Worm (Caenorhabditis elegans): ENCODE results near the gene K08D12.3.

K08D12.3 gene

ce11 chrIV:1745453-1746051, 35.5 kb downstream of the K08D12.3 start, which contains the start of the genes Y41D4A.6 and Y41D4A.4:
TSS of gene Y41D4A.6 (minus strand) at chrIV:1745503.
TSS of gene Y41D4A.4 (plus strand) at chrIV:1746001.
- no peak for TF ChIP-seq elt-3 (tag; optimal IDR thresholded peaks at IDR 0.05)
- no peak for TF ChIP-seq nhr-10 (tag; optimal IDR thresholded peaks at IDR 0.05)
- no peak for TF ChIP-seq lin-39 (tag; optimal IDR thresholded peaks at IDR 0.05)
- TF ChIP-seq blmp-1 (tag; optimal IDR thresholded peaks at IDR 0.05; ENCODE audit: insufficient read depth) = no peak
- peak; percentile 43 for TF ChIP-seq mab-5 (tag; optimal IDR thresholded peaks at IDR 0.05)
- TF ChIP-seq nhr-11 (tag; optimal IDR thresholded peaks at IDR 0.05) = no peak
- no peak for TF ChIP-seq ZK546.5 (tag; optimal IDR thresholded peaks at IDR 0.05)
- TF ChIP-seq nhr-237 (tag; optimal IDR thresholded peaks at IDR 0.05) = no peak
- TF ChIP-seq sem-4 (tag; optimal IDR thresholded peaks at IDR 0.05) = peak; percentile 56
- TF ChIP-seq R02D3.7 (tag; optimal IDR thresholded peaks at IDR 0.05) = no peak
- peak; percentile 82 for TF ChIP-seq F13H6.1 (tag; optimal IDR thresholded peaks at IDR 0.05)
- peak; percentile 79 for TF ChIP-seq nhr-129 (tag; optimal IDR thresholded peaks at IDR 0.05)
- TF ChIP-seq egl-27 (tag; optimal IDR thresholded peaks at IDR 0.05) = no peak
- TF ChIP-seq sma-3 (GFP tag; optimal IDR thresholded peaks at IDR 0.05) = peak; percentile 90
- TF ChIP-seq nhr-23 (tag; optimal IDR thresholded peaks at IDR 0.05) = no peak
- TF ChIP-seq lin-13 (GFP tag; optimal IDR thresholded peaks at IDR 0.05) = peak; percentile 86
- TF ChIP-seq unc-55 (GFP tag; optimal IDR thresholded peaks at IDR 0.05) = peak; percentile 90
- TF ChIP-seq sma-9 (GFP tag; optimal IDR thresholded peaks at IDR 0.05) = peak; percentile 74
- TF ChIP-seq sma-9 (tag; optimal IDR thresholded peaks at IDR 0.05) = no peak
- TF ChIP-seq snpc-4 (tag; optimal IDR thresholded peaks at IDR 0.05) = peak; percentile 42
- TF ChIP-seq elt-1 (tag; optimal IDR thresholded peaks at IDR 0.05) = no peak
- peak; percentile 85 for TF ChIP-seq C34F6.9 (tag; optimal IDR thresholded peaks at IDR 0.05)
- peak; percentile 20 for TF ChIP-seq ceh-16 (tag; optimal IDR thresholded peaks at IDR 0.05)
- TF ChIP-seq zag-1 (tag; optimal IDR thresholded peaks at IDR 0.05) = peak; percentile 44
- peak; percentile 61 for TF ChIP-seq Y55F3AM.14 (GFP tag; optimal IDR thresholded peaks at IDR 0.05)
- no peak for TF ChIP-seq nhr-12 (tag; optimal IDR thresholded peaks at IDR 0.05)
- peak; percentile 59 for TF ChIP-seq nhr-21 (tag; optimal IDR thresholded peaks at IDR 0.05)
- TF ChIP-seq ceh-82 (tag; optimal IDR thresholded peaks at IDR 0.05) = peak; percentile 8
- no peak for TF ChIP-seq unc-62 (GFP tag; optimal IDR thresholded peaks at IDR 0.05)
- peak; percentile 72 for TF ChIP-seq nhr-25 (tag; optimal IDR thresholded peaks at IDR 0.05)
- TF ChIP-seq mbf-1 (tag; optimal IDR thresholded peaks at IDR 0.05) = no peak
- peak; percentile 38 for TF ChIP-seq lin-11 (tag; optimal IDR thresholded peaks at IDR 0.05)
- peak; percentile 31 for TF ChIP-seq nhr-6 (tag; optimal IDR thresholded peaks at IDR 0.05)
- no peak for TF ChIP-seq skn-1 (tag; optimal IDR thresholded peaks at IDR 0.05)
- TF ChIP-seq fos-1 (tag; optimal IDR thresholded peaks at IDR 0.05) = peak; percentile 77
- no peak for TF ChIP-seq dmd-4 (tag; optimal IDR thresholded peaks at IDR 0.05)
- TF ChIP-seq ztf-11 (tag; optimal IDR thresholded peaks at IDR 0.05) = no peak
- no peak for TF ChIP-seq ztf-1 (GFP tag; conservative IDR thresholded peaks at IDR 0.05)
- TF ChIP-seq nhr-77 (tag; optimal IDR thresholded peaks at IDR 0.05) = no peak
- TF ChIP-seq alr-1 (tag; optimal IDR thresholded peaks at IDR 0.05) = no peak
- peak; percentile 66 for TF ChIP-seq ztf-4 (tag; optimal IDR thresholded peaks at IDR 0.05)
- peak; percentile 52 to 87 for TF ChIP-seq lsy-2 (tag; optimal IDR thresholded peaks at IDR 0.05)
- no peak for TF ChIP-seq ama-1 (optimal IDR thresholded peaks at IDR 0.05)
- TF ChIP-seq mdl-1 (tag; optimal IDR thresholded peaks at IDR 0.05) = peak in 1 of 2 experiments; percentile 69
- TF ChIP-seq crh-2 (tag; optimal IDR thresholded peaks at IDR 0.05) = peak; percentile 100
- no peak for TF ChIP-seq unc-39 (tag; optimal IDR thresholded peaks at IDR 0.05)
- no peak for TF ChIP-seq aly-2 (tag; optimal IDR thresholded peaks at IDR 0.05)
- TF ChIP-seq peb-1 (tag; optimal IDR thresholded peaks at IDR 0.05) = no peak
- peak; percentile 78 for TF ChIP-seq gmeb-1 (tag; optimal IDR thresholded peaks at IDR 0.05)

All from whole organism, L2 larva.